Fruit fly (Drosophila melanogaster) whole organism, prepupa: ENCODE measurements around the gene cact.

ENCODE experiments used
- Blimp-1 ChIP-seq: fragments of 200-800 bp; sonication (Bioruptor generic); optimal IDR thresholded peaks from 3 replicates; lab custom pipeline; 2017; ENCODE audit warnings: missing biosample characterization, missing genetic modification characterization, mild to moderate bottlenecking, moderate library complexity, missing genetic modification reagents
- CG11762 ChIP-seq: fragments of 200-800 bp; sonication (Bioruptor generic); optimal IDR thresholded peaks from 3 replicates; lab custom pipeline; 2016; ENCODE audit warnings: missing biosample characterization, missing genetic modification characterization; ENCODE audit not compliant: insufficient read depth
- CG11902 ChIP-seq: fragments of 200-800 bp; sonication (Bioruptor generic); optimal IDR thresholded peaks from 3 replicates; lab custom pipeline; 2016; ENCODE audit warnings: missing biosample characterization, missing genetic modification characterization
- CG15336 ChIP-seq: fragments of 200-800 bp; sonication (Bioruptor generic); IDR thresholded peaks from 2 replicates; pipeline ENCODE4 v1.3.6; 2022; ENCODE audit warnings: missing biosample characterization, missing genetic modification characterization
- CG1621 ChIP-seq: fragments of 200-800 bp; sonication (Bioruptor generic); optimal IDR thresholded peaks from 3 replicates; lab custom pipeline; 2018; ENCODE audit warnings: missing biosample characterization, mild to moderate bottlenecking, missing genetic modification characterization
- CG16779 ChIP-seq: fragments of 200-800 bp; sonication (Bioruptor generic); optimal IDR thresholded peaks from 3 replicates; lab custom pipeline; 2017; ENCODE audit warnings: missing biosample characterization, mild to moderate bottlenecking, missing genetic modification characterization
- CG31627 ChIP-seq: fragments of 200-800 bp; sonication (Bioruptor generic); optimal IDR thresholded peaks from 3 replicates; lab custom pipeline; 2016; ENCODE audit warnings: missing biosample characterization, missing genetic modification characterization
- CG32006 ChIP-seq: fragments of 200-800 bp; sonication (Bioruptor generic); optimal IDR thresholded peaks from 3 replicates; lab custom pipeline; 2017; ENCODE audit warnings: missing biosample characterization, mild to moderate bottlenecking, missing genetic modification characterization
- CG6163 ChIP-seq: fragments of 200-800 bp; sonication (Bioruptor generic); IDR thresholded peaks from 3 replicates; pipeline ENCODE4 v1.3.6; 2022; ENCODE audit warnings: missing biosample characterization, missing genetic modification characterization
- CG6276 ChIP-seq: fragments of 200-800 bp; sonication (Bioruptor generic); optimal IDR thresholded peaks from 2 replicates; lab custom pipeline; 2017; ENCODE audit warnings: missing biosample characterization, mild to moderate bottlenecking, missing genetic modification characterization
- CG6792 ChIP-seq: fragments of 200-800 bp; sonication (Bioruptor generic); optimal IDR thresholded peaks from 3 replicates; lab custom pipeline; 2016; ENCODE audit warnings: missing biosample characterization, missing genetic modification characterization
- CG6808 ChIP-seq: fragments of 200-800 bp; sonication (Bioruptor generic); optimal IDR thresholded peaks from 3 replicates; lab custom pipeline; 2017; ENCODE audit warnings: missing biosample characterization, missing genetic modification characterization, mild to moderate bottlenecking, moderate library complexity, missing genetic modification reagents
- CG6854 ChIP-seq: fragments of 200-800 bp; sonication (Bioruptor generic); optimal IDR thresholded peaks from 2 replicates; lab custom pipeline; 2017; ENCODE audit warnings: missing biosample characterization, mild to moderate bottlenecking, missing genetic modification characterization
- CG7368 ChIP-seq: fragments of 200-800 bp; sonication (Bioruptor generic); optimal IDR thresholded peaks from 3 replicates; lab custom pipeline; 2016; ENCODE audit warnings: missing biosample characterization, missing genetic modification characterization
- CG9139 ChIP-seq: fragments of 200-800 bp; sonication (Bioruptor generic); optimal IDR thresholded peaks from 3 replicates; lab custom pipeline; 2017; ENCODE audit warnings: missing biosample characterization, mild to moderate bottlenecking, missing genetic modification characterization
- Eip75B ChIP-seq: fragments of 200-800 bp; sonication (Bioruptor generic); optimal IDR thresholded peaks from 3 replicates; lab custom pipeline; 2016; ENCODE audit warnings: missing biosample characterization, missing genetic modification characterization
- Eip78C ChIP-seq: fragments of 200-800 bp; sonication (Bioruptor generic); peaks from one replicate; lab custom pipeline; 2016; ENCODE audit warnings: missing biosample characterization, missing genetic modification characterization
- Eip93F ChIP-seq: fragments of 200-800 bp; sonication (Bioruptor generic); optimal IDR thresholded peaks from 2 replicates; lab custom pipeline; 2016; ENCODE audit warnings: missing biosample characterization, mild to moderate bottlenecking, missing genetic modification characterization
- Gug ChIP-seq: fragments of 200-800 bp; sonication (Bioruptor generic); IDR thresholded peaks from 2 replicates; pipeline ENCODE4 v1.3.6; 2022; ENCODE audit warnings: missing biosample characterization, missing genetic modification characterization
- Hr38 ChIP-seq: sonication (Bioruptor generic); optimal IDR thresholded peaks from 2 replicates; lab custom pipeline; 2016; ENCODE audit warnings: missing biosample characterization, missing genetic modification characterization
- Hr39 ChIP-seq: fragments of 200-800 bp; sonication (Bioruptor generic); optimal IDR thresholded peaks from 2 replicates; lab custom pipeline; 2016; ENCODE audit warnings: missing biosample characterization, missing genetic modification characterization
- Hr4 ChIP-seq: fragments of 200-800 bp; sonication (Bioruptor generic); optimal IDR thresholded peaks from 3 replicates; lab custom pipeline; 2016; ENCODE audit warnings: missing biosample characterization, missing genetic modification characterization
- Lpt ChIP-seq: fragments of 200-800 bp; sonication (Bioruptor generic); optimal IDR thresholded peaks from 3 replicates; lab custom pipeline; 2016; ENCODE audit warnings: missing biosample characterization, missing genetic modification characterization
- Met ChIP-seq: fragments of 200-800 bp; sonication (Bioruptor generic); optimal IDR thresholded peaks from 3 replicates; lab custom pipeline; 2016; ENCODE audit warnings: missing biosample characterization, missing genetic modification characterization
- OdsH ChIP-seq: fragments of 200-800 bp; sonication (Bioruptor generic); optimal IDR thresholded peaks from 3 replicates; lab custom pipeline; 2016; ENCODE audit warnings: missing biosample characterization, missing genetic modification characterization
- Smox ChIP-seq: fragments of 200-800 bp; sonication (Bioruptor generic); optimal IDR thresholded peaks from 3 replicates; lab custom pipeline; 2016; ENCODE audit warnings: missing biosample characterization, missing genetic modification characterization
- Sox102F ChIP-seq: fragments of 200-800 bp; sonication (Bioruptor generic); optimal IDR thresholded peaks from 2 replicates; lab custom pipeline; 2016; ENCODE audit warnings: missing biosample characterization, mild to moderate bottlenecking, missing genetic modification characterization
- Sox14 ChIP-seq: fragments of 200-800 bp; sonication (Bioruptor generic); optimal IDR thresholded peaks from 3 replicates; lab custom pipeline; 2016; ENCODE audit warnings: missing biosample characterization, missing genetic modification characterization
- acj6 ChIP-seq: fragments of 200-800 bp; sonication (Bioruptor generic); optimal IDR thresholded peaks from 3 replicates; lab custom pipeline; 2016; ENCODE audit warnings: missing biosample characterization, missing genetic modification characterization
- eg ChIP-seq: fragments of 200-800 bp; sonication (Bioruptor generic); IDR thresholded peaks from 3 replicates; pipeline ENCODE4 v1.3.6; 2022; ENCODE audit warnings: missing biosample characterization, missing genetic modification characterization
- esn ChIP-seq: fragments of 200-800 bp; sonication (Bioruptor generic); optimal IDR thresholded peaks from 2 replicates; lab custom pipeline; 2016; ENCODE audit warnings: missing biosample characterization, mild to moderate bottlenecking, missing genetic modification characterization, moderate library complexity
- fd85E ChIP-seq: fragments of 200-800 bp; sonication (Bioruptor generic); optimal IDR thresholded peaks from 3 replicates; lab custom pipeline; 2016; ENCODE audit warnings: missing biosample characterization, missing genetic modification characterization
- fkh ChIP-seq: fragments of 200-800 bp; sonication (Bioruptor generic); optimal IDR thresholded peaks from 3 replicates; lab custom pipeline; 2017; ENCODE audit warnings: missing biosample characterization, mild to moderate bottlenecking, missing genetic modification characterization, moderate library complexity
- net ChIP-seq: fragments of 200-800 bp; sonication (Bioruptor generic); optimal IDR thresholded peaks from 3 replicates; lab custom pipeline; 2016; ENCODE audit warnings: missing biosample characterization, missing genetic modification characterization
- pdm3 ChIP-seq: fragments of 200-800 bp; sonication (Bioruptor generic); optimal IDR thresholded peaks from 3 replicates; lab custom pipeline; 2016; ENCODE audit warnings: missing biosample characterization, missing genetic modification characterization
- salr ChIP-seq, 2 experiments: fragments of 200-800 bp; sonication (Bioruptor generic); optimal IDR thresholded peaks; 3 replicates each; lab custom pipeline; 2016 to 2018; ENCODE audit warnings: missing biosample characterization in 2 of 2, missing genetic modification characterization in 2 of 2, mild to moderate bottlenecking in 1 of 2
- spab ChIP-seq: fragments of 200-800 bp; sonication (Bioruptor generic); optimal IDR thresholded peaks from 2 replicates; lab custom pipeline; 2017; ENCODE audit warnings: missing biosample characterization, mild to moderate bottlenecking, missing genetic modification characterization, missing genetic modification reagents
- ss ChIP-seq, 2 experiments: fragments of 200-800 bp; sonication (Bioruptor generic); optimal IDR thresholded peaks; 2 replicates in 1 of 2; 3 replicates in 1 of 2; lab custom pipeline; 2017 to 2018; ENCODE audit warnings: mild to moderate bottlenecking in 2 of 2, missing biosample characterization in 2 of 2, missing genetic modification characterization in 2 of 2, moderate library complexity in 1 of 2
- svp ChIP-seq: fragments of 200-800 bp; sonication (Bioruptor generic); peaks from one replicate; lab custom pipeline; 2016; ENCODE audit warnings: missing biosample characterization, missing genetic modification characterization
- topi ChIP-seq: fragments of 200-800 bp; sonication (Bioruptor generic); optimal IDR thresholded peaks from 3 replicates; lab custom pipeline; 2016; ENCODE audit warnings: missing biosample characterization, missing genetic modification characterization
- vri ChIP-seq: fragments of 200-800 bp; sonication (Bioruptor generic); optimal IDR thresholded peaks from 3 replicates; lab custom pipeline; 2016; ENCODE audit warnings: missing biosample characterization, mild to moderate bottlenecking, missing genetic modification characterization

cact gene

dm6 chr2L:16329102-16329520 is 3.1 kb upstream of the cact start, which contains the start of gene mRpL4 (continued):
- no peak for TF ChIP-seq Lpt
- TF ChIP-seq ss (GFP tag; optimal IDR thresholded peaks at IDR 0.05; lab: Kevin White, UChicago) = no peak
- TF ChIP-seq CG6792 (GFP tag; lab: Kevin White, UChicago) = peak; percentile 45
- no peak for TF ChIP-seq CG6808 (GFP tag; lab: Kevin White, UChicago)
- no peak for TF ChIP-seq CG11762
- no peak for TF ChIP-seq OdsH (GFP tag; lab: Kevin White, UChicago)
- peak; percentile 39 for TF ChIP-seq acj6 (GFP tag; lab: Kevin White, UChicago)
- no peak for TF ChIP-seq net (GFP tag; lab: Kevin White, UChicago)
- peak; percentile 59 for TF ChIP-seq fkh (GFP tag; lab: Kevin White, UChicago)
- TF ChIP-seq CG7368 (GFP tag; lab: Kevin White, UChicago) = no peak
- no peak for TF ChIP-seq Smox
- peak; percentile 52 for TF ChIP-seq CG1621 (tag; lab: Kevin White, UChicago)
- TF ChIP-seq esn (GFP tag; lab: Kevin White, UChicago) = no peak
- TF ChIP-seq CG31627 = peak; percentile 69
- TF ChIP-seq eg (GFP tag; lab: Robert Waterston, UW) = no peak
- no peak for TF ChIP-seq CG32006 (GFP tag; lab: Kevin White, UChicago)
- TF ChIP-seq salr (GFP tag; optimal IDR thresholded peaks at IDR 0.05; lab: Kevin White, UChicago) = no peak
- no peak for TF ChIP-seq Eip93F (GFP tag; lab: Kevin White, UChicago)
- no peak for TF ChIP-seq spab (GFP tag; lab: Kevin White, UChicago)
- peak; percentile 73 for TF ChIP-seq Hr4 (GFP tag; lab: Kevin White, UChicago)
- no peak for TF ChIP-seq fd85E
- TF ChIP-seq Sox102F (GFP tag; lab: Kevin White, UChicago) = no peak

- TF ChIP-seq Hr39 (GFP tag; lab: Kevin White, UChicago) = no peak
- TF ChIP-seq fd85E = no peak
- TF ChIP-seq Hr4 (GFP tag; lab: Kevin White, UChicago) = no peak
- TF ChIP-seq Gug (GFP tag; lab: Robert Waterston, UW) = no peak
- no peak for TF ChIP-seq Hr38 (GFP tag; lab: Kevin White, UChicago)
- TF ChIP-seq pdm3 = no peak
Observed at dm6 chr2L:16326892-16327291, 885 bp upstream of the cact start, which contains the start of gene CG4278. CG4278 (plus strand) TSS chr2L:16327069.

dm6 chr2L:16324833-16325232 is 1.2 kb downstream of the cact start:
- peak; percentile 49 to 70 for TF ChIP-seq ss (GFP tag; optimal IDR thresholded peaks at IDR 0.05; lab: Kevin White, UChicago)
- TF ChIP-seq fd85E = no peak
- TF ChIP-seq CG6276 = peak; percentile 22
- peak; percentile 76 for TF ChIP-seq Eip78C (GFP tag; lab: Kevin White, UChicago)
- TF ChIP-seq topi = no peak
- TF ChIP-seq Blimp-1 (GFP tag; lab: Kevin White, UChicago) = peak; percentile 31
- TF ChIP-seq CG6163 (GFP tag; lab: Robert Waterston, UW) = peak; percentile 59; the same call in 2 of the 3 replicates
- TF ChIP-seq CG11902 (GFP tag; lab: Kevin White, UChicago) = no peak
- TF ChIP-seq CG6854 = peak; percentile 45
- TF ChIP-seq svp = peak; percentile 89
- peak; percentile 48 for TF ChIP-seq CG9139
- TF ChIP-seq CG16779 (tag; lab: Kevin White, UChicago) = peak; percentile 58
- TF ChIP-seq Eip75B (GFP tag; lab: Kevin White, UChicago) = no peak
- peak; percentile 22; the same call in 1 of the 2 replicates for TF ChIP-seq CG15336
- TF ChIP-seq CG6808 (GFP tag; lab: Kevin White, UChicago) = peak; percentile 17
- peak; percentile 8 for TF ChIP-seq net (GFP tag; lab: Kevin White, UChicago)
- peak; percentile 41 for TF ChIP-seq Sox14
- no peak for TF ChIP-seq salr (GFP tag; optimal IDR thresholded peaks at IDR 0.05; lab: Kevin White, UChicago)
- peak; percentile 22 for TF ChIP-seq vri (GFP tag; lab: Kevin White, UChicago)
- no peak for TF ChIP-seq Met (GFP tag; lab: Kevin White, UChicago)
